Worm (Caenorhabditis elegans) whole organism, early embryonic: ENCODE data around the gene F59B2.8.

Source experiments
- F13C5.2 ChIP-seq: sonication (generic microtip); optimal IDR thresholded peaks from 2 replicates; lab custom pipeline; 2017; ENCODE audit warnings: mild to moderate bottlenecking, missing genetic modification characterization, inconsistent platforms, missing compliant biosample characterization
- aly-1 ChIP-seq: sonication (generic microtip); optimal IDR thresholded peaks from 2 replicates; lab custom pipeline; 2016; ENCODE audit warnings: missing genetic modification characterization, missing compliant biosample characterization
- ama-1 ChIP-seq: fragments of 150-350 bp; optimal IDR thresholded peaks from 2 replicates; lab custom pipeline; 2014
- ceh-13 ChIP-seq: fragments of 200-800 bp; sonication (Bioruptor generic); optimal IDR thresholded peaks from 2 replicates; lab custom pipeline; 2018; ENCODE audit warnings: mild to moderate bottlenecking, missing genetic modification characterization, missing compliant biosample characterization
- ceh-36 ChIP-seq: sonication (generic microtip); optimal IDR thresholded peaks from 2 replicates; lab custom pipeline; 2016; ENCODE audit warnings: missing genetic modification characterization, inconsistent platforms, missing compliant biosample characterization
- ets-7 ChIP-seq: sonication (generic microtip); optimal IDR thresholded peaks from 2 replicates; lab custom pipeline; 2016; ENCODE audit warnings: missing genotype, missing genetic modification characterization, missing compliant biosample characterization
- hmbx-1 ChIP-seq: sonication (generic microtip); optimal IDR thresholded peaks from 2 replicates; lab custom pipeline; 2016; ENCODE audit warnings: mild to moderate bottlenecking, missing genetic modification characterization, missing compliant biosample characterization
- scrt-1 ChIP-seq: fragments of 200-800 bp; sonication (Bioruptor generic); IDR thresholded peaks from 2 replicates; pipeline ENCODE4 v1.3.6; 2022; ENCODE audit warnings: missing genetic modification characterization, missing compliant biosample characterization
- sea-1 ChIP-seq: fragments of 200-800 bp; sonication (Bioruptor generic); conservative IDR thresholded peaks from 2 replicates; pipeline ENCODE4 v1.3.6; 2022; ENCODE audit warnings: missing genetic modification characterization, missing compliant biosample characterization
- tbx-11 ChIP-seq: fragments of 200-800 bp; sonication (Bioruptor generic); IDR thresholded peaks from 2 replicates; pipeline ENCODE4 v1.3.6; 2022; ENCODE audit warnings: missing genetic modification characterization, missing compliant biosample characterization
- tbx-37 ChIP-seq: fragments of 200-800 bp; sonication (Bioruptor generic); conservative IDR thresholded peaks from 2 replicates; pipeline ENCODE4 v1.3.6; 2022; ENCODE audit warnings: missing genetic modification reagents, missing genetic modification characterization, missing compliant biosample characterization
- tra-4 ChIP-seq: sonication (generic microtip); optimal IDR thresholded peaks from 2 replicates; lab custom pipeline; 2017; ENCODE audit warnings: missing genetic modification characterization, missing compliant biosample characterization

DNA sequence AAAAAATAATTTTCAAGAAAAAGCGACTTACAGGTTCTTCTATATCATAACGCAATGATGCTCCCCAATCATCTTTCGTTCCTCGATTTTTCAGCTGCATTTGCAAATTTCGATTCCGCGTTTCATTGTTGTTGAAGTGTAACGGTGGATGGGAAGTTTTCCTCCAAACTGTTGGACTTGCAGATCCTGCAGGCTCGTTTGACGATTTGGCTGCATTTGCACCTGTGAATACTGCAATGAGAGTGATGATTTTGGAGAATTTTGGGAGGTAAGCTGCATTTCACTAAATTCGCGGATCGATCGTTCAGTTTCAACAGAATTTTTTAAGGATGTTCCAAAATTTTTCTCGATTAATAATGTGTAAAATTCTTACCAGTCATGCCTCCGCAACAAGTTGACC, 29.1 kb downstream of the F59B2.8 start:
- TF ChIP-seq F13C5.2 (tag; lab: Kevin White, UChicago), result no peak
- TF ChIP-seq scrt-1 (GFP tag; lab: Robert Waterston, UW), result no peak
- no peak for TF ChIP-seq ceh-13
- no peak for TF ChIP-seq ets-7 (tag; lab: Kevin White, UChicago)
- TF ChIP-seq sea-1 (GFP tag; lab: Robert Waterston, UW), result no peak
- no peak for TF ChIP-seq ama-1
- TF ChIP-seq tbx-37 (GFP tag; lab: Robert Waterston, UW), result no peak
- TF ChIP-seq ceh-36 (tag; lab: Kevin White, UChicago), result no peak
- no peak for TF ChIP-seq tbx-11 (GFP tag; lab: Robert Waterston, UW)
- no peak for TF ChIP-seq aly-1 (tag; lab: Kevin White, UChicago)
- no peak for TF ChIP-seq tra-4 (tag; lab: Kevin White, UChicago)
- TF ChIP-seq hmbx-1, result no peak
